Worm (Caenorhabditis elegans) whole organism, L4 larva: ENCODE measurements around the gene K09E4.1.

ENCODE experiments used
- F10B5.3 ChIP-seq: sonication (generic microtip); optimal IDR thresholded peaks from 2 replicates; lab custom pipeline; 2016; ENCODE audit warnings: mild to moderate bottlenecking, missing genetic modification characterization, missing compliant biosample characterization
- F26F4.8 ChIP-seq: fragments of 200-800 bp; sonication (Bioruptor generic); conservative IDR thresholded peaks from 2 replicates; pipeline ENCODE4 v1.3.6; 2022; ENCODE audit warnings: missing genetic modification characterization, missing compliant biosample characterization
- F37D6.2 ChIP-seq: sonication (generic microtip); optimal IDR thresholded peaks from 2 replicates; lab custom pipeline; 2016; ENCODE audit warnings: mild to moderate bottlenecking, missing genetic modification characterization, missing compliant biosample characterization
- F49E8.2 ChIP-seq: sonication (generic microtip); optimal IDR thresholded peaks from 2 replicates; lab custom pipeline; 2016; ENCODE audit warnings: missing compliant biosample characterization, mild to moderate bottlenecking, missing genetic modification characterization, borderline replicate concordance
- T26A8.4 ChIP-seq: fragments of 200-800 bp; sonication (Bioruptor generic); IDR thresholded peaks from 2 replicates; pipeline ENCODE4 v1.3.6; 2022; ENCODE audit warnings: missing genetic modification characterization, missing compliant biosample characterization
- Y75B8A.6 ChIP-seq: fragments of 200-800 bp; sonication (Bioruptor generic); IDR thresholded peaks from 2 replicates; pipeline ENCODE4 v1.3.6; 2022; ENCODE audit warnings: missing genetic modification reagents, missing genetic modification characterization, missing compliant biosample characterization
- ZK337.2 ChIP-seq: fragments of 200-800 bp; sonication (Bioruptor generic); IDR thresholded peaks from 2 replicates; pipeline ENCODE4 v1.3.6; 2022; ENCODE audit warnings: missing genetic modification reagents, missing genetic modification characterization, missing compliant biosample characterization
- ama-1 ChIP-seq: fragments of 150-350 bp; optimal IDR thresholded peaks from 2 replicates; lab custom pipeline; 2014; ENCODE audit warnings: inconsistent platforms, mixed read lengths
- attf-4 ChIP-seq: sonication (generic microtip); optimal IDR thresholded peaks from 3 replicates; lab custom pipeline; 2017; ENCODE audit warnings: missing biosample characterization, missing genetic modification characterization
- ceh-32 ChIP-seq: sonication (generic microtip); optimal IDR thresholded peaks from 2 replicates; lab custom pipeline; 2016; ENCODE audit warnings: mild to moderate bottlenecking, missing genetic modification characterization, missing compliant biosample characterization; ENCODE audit not compliant: poor library complexity
- ceh-44 ChIP-seq: fragments of 200-800 bp; sonication (Bioruptor generic); IDR thresholded peaks from 2 replicates; pipeline ENCODE4 v1.3.6; 2022; ENCODE audit warnings: missing genetic modification reagents, missing genetic modification characterization, missing compliant biosample characterization
- daf-16 ChIP-seq, 3 experiments: sonication (generic microtip); optimal IDR thresholded peaks; 2 replicates each; lab custom pipeline; 2016 to 2017; ENCODE audit warnings: missing genetic modification characterization in 3 of 3, missing genetic modification reagents in 3 of 3, mild to moderate bottlenecking in 2 of 3, missing compliant biosample characterization in 2 of 3, missing biosample characterization in 1 of 3, moderate library complexity in 1 of 3
- daf-19 ChIP-seq: fragments of 200-800 bp; sonication (Bioruptor generic); conservative IDR thresholded peaks from 2 replicates; pipeline ENCODE4 v1.3.6; 2022; ENCODE audit warnings: missing genetic modification characterization, missing compliant biosample characterization
- dmd-8 ChIP-seq: fragments of 200-800 bp; sonication (Bioruptor generic); IDR thresholded peaks from 2 replicates; pipeline ENCODE4 v1.3.6; 2022; ENCODE audit warnings: missing genetic modification characterization, missing compliant biosample characterization
- dpl-1 ChIP-seq: fragments of 150-350 bp; optimal IDR thresholded peaks from 2 replicates; lab custom pipeline; 2014; ENCODE audit warnings: missing biosample characterization, missing genetic modification reagents, missing genetic modification characterization
- dve-1 ChIP-seq: sonication (generic microtip); optimal IDR thresholded peaks from 2 replicates; lab custom pipeline; 2017; ENCODE audit warnings: antibody characterized with exemption, mild to moderate bottlenecking, missing genetic modification characterization, missing compliant biosample characterization; ENCODE audit not compliant: insufficient read depth
- egl-27 ChIP-seq: sonication (generic microtip); optimal IDR thresholded peaks from 3 replicates; lab custom pipeline; 2017; ENCODE audit warnings: missing biosample characterization, missing genetic modification reagents, missing genetic modification characterization
- egl-43 ChIP-seq: fragments of 200-800 bp; sonication (Bioruptor generic); IDR thresholded peaks from 2 replicates; pipeline ENCODE4 v1.3.6; 2022; ENCODE audit warnings: missing genetic modification reagents, missing genetic modification characterization, missing compliant biosample characterization
- fkh-10 ChIP-seq: fragments of 150-350 bp; optimal IDR thresholded peaks from 2 replicates; lab custom pipeline; 2014; ENCODE audit warnings: missing biosample characterization, missing genetic modification reagents, missing genetic modification characterization
- fos-1 ChIP-seq: fragments of 150-350 bp; optimal IDR thresholded peaks from 2 replicates; lab custom pipeline; 2014; ENCODE audit warnings: missing biosample characterization, missing genetic modification characterization
- hif-1 ChIP-seq, 2 experiments: sonication (generic microtip); optimal IDR thresholded peaks; 2 replicates each; lab custom pipeline; 2016 to 2017; ENCODE audit warnings: missing compliant biosample characterization in 2 of 2, missing genetic modification characterization in 2 of 2, missing genetic modification reagents in 2 of 2, missing genotype in 2 of 2, mild to moderate bottlenecking in 1 of 2
- hlh-30 ChIP-seq: sonication (generic microtip); optimal IDR thresholded peaks from 2 replicates; lab custom pipeline; 2017; ENCODE audit warnings: antibody characterized with exemption, mild to moderate bottlenecking, missing genetic modification characterization, missing compliant biosample characterization; ENCODE audit not compliant: insufficient read depth
- hmg-1.1 ChIP-seq: fragments of 200-800 bp; sonication (Bioruptor generic); IDR thresholded peaks from 2 replicates; pipeline ENCODE4 v1.3.6; 2022; ENCODE audit warnings: missing genetic modification reagents, missing genetic modification characterization, missing compliant biosample characterization
- lim-7 ChIP-seq: fragments of 200-800 bp; sonication (Bioruptor generic); IDR thresholded peaks from 2 replicates; pipeline ENCODE4 v1.3.6; 2022; ENCODE audit warnings: missing genetic modification characterization, missing compliant biosample characterization
- lin-1 ChIP-seq: fragments of 200-800 bp; sonication (Bioruptor generic); IDR thresholded peaks from 2 replicates; pipeline ENCODE4 v1.3.6; 2022; ENCODE audit warnings: missing genetic modification reagents, missing genetic modification characterization, missing compliant biosample characterization
- lin-15B ChIP-seq: fragments of 150-350 bp; sonication (generic microtip); optimal IDR thresholded peaks from 3 replicates; lab custom pipeline; 2014; ENCODE audit warnings: missing biosample characterization, missing genetic modification characterization
- lir-3 ChIP-seq: sonication (generic microtip); optimal IDR thresholded peaks from 2 replicates; lab custom pipeline; 2016; ENCODE audit warnings: mild to moderate bottlenecking, missing genetic modification characterization, missing compliant biosample characterization
- madf-5 ChIP-seq, 2 experiments: fragments of 200-800 bp; sonication (Bioruptor generic); IDR thresholded peaks; 2 replicates each; pipeline ENCODE4 v1.3.6; 2022; ENCODE audit warnings: missing compliant biosample characterization in 2 of 2, missing genetic modification characterization in 2 of 2
- madf-9 ChIP-seq: fragments of 200-800 bp; sonication (Bioruptor generic); conservative IDR thresholded peaks from 2 replicates; pipeline ENCODE4 v1.3.6; 2022; ENCODE audit warnings: missing genetic modification reagents, missing genetic modification characterization, missing compliant biosample characterization
- mdl-1 ChIP-seq, 2 experiments: fragments of 150-350 bp in 1 of 2; sonication (generic microtip) in 1 of 2; optimal IDR thresholded peaks; 2 replicates each; lab custom pipeline; 2014 to 2017; ENCODE audit warnings: missing biosample characterization in 2 of 2, missing genetic modification characterization in 2 of 2
- mdt-29 ChIP-seq: fragments of 200-800 bp; sonication (Bioruptor generic); IDR thresholded peaks from 2 replicates; pipeline ENCODE4 v1.3.6; 2022; ENCODE audit warnings: missing genetic modification reagents, missing genetic modification characterization, missing compliant biosample characterization
- mes-2 ChIP-seq: sonication (generic microtip); optimal IDR thresholded peaks from 2 replicates; lab custom pipeline; 2016; ENCODE audit warnings: missing genotype, mild to moderate bottlenecking, missing genetic modification characterization, missing compliant biosample characterization; ENCODE audit not compliant: poor library complexity, severe bottlenecking
- mxl-2 ChIP-seq: fragments of 200-800 bp; sonication (Bioruptor generic); conservative IDR thresholded peaks from 2 replicates; pipeline ENCODE4 v1.3.6; 2022; ENCODE audit warnings: missing genetic modification reagents, missing genetic modification characterization, missing compliant biosample characterization
- nhr-102 ChIP-seq: sonication (generic microtip); optimal IDR thresholded peaks from 2 replicates; lab custom pipeline; 2016; ENCODE audit warnings: mild to moderate bottlenecking, missing genetic modification characterization, moderate library complexity, missing compliant biosample characterization
- nhr-11 ChIP-seq: fragments of 150-350 bp; optimal IDR thresholded peaks from 2 replicates; lab custom pipeline; 2014; ENCODE audit warnings: missing biosample characterization, missing genetic modification characterization
- nhr-111 ChIP-seq: fragments of 200-800 bp; sonication (Bioruptor generic); optimal IDR thresholded peaks from 2 replicates; lab custom pipeline; 2018; ENCODE audit warnings: mild to moderate bottlenecking, missing genetic modification characterization, missing compliant biosample characterization
- nhr-237 ChIP-seq: sonication (generic microtip); optimal IDR thresholded peaks from 2 replicates; lab custom pipeline; 2017; ENCODE audit warnings: missing biosample characterization, missing genetic modification characterization
- nhr-28 ChIP-seq: fragments of 150-350 bp; optimal IDR thresholded peaks from 2 replicates; lab custom pipeline; 2014; ENCODE audit warnings: missing biosample characterization, missing genetic modification characterization
- nhr-42 ChIP-seq: fragments of 200-800 bp; sonication (Bioruptor generic); IDR thresholded peaks from 2 replicates; pipeline ENCODE4 v1.3.6; 2022; ENCODE audit warnings: missing genetic modification characterization, missing compliant biosample characterization
- nhr-76 ChIP-seq: fragments of 150-350 bp; optimal IDR thresholded peaks from 2 replicates; lab custom pipeline; 2014; ENCODE audit warnings: missing biosample characterization, missing genetic modification characterization
- pqm-1 ChIP-seq: sonication (generic microtip); optimal IDR thresholded peaks from 2 replicates; lab custom pipeline; 2017; ENCODE audit warnings: missing biosample characterization, missing genetic modification characterization
- rbr-2 ChIP-seq: sonication (generic microtip); optimal IDR thresholded peaks from 2 replicates; lab custom pipeline; 2016; ENCODE audit warnings: missing genotype, missing genetic modification characterization, missing compliant biosample characterization
- saeg-2 ChIP-seq: fragments of 200-800 bp; sonication (Bioruptor generic); IDR thresholded peaks from 2 replicates; pipeline ENCODE4 v1.3.6; 2022; ENCODE audit warnings: missing genetic modification reagents, missing genetic modification characterization, missing compliant biosample characterization
- unc-62 ChIP-seq, 3 experiments: fragments of 150-350 bp in 1 of 3; sonication (generic microtip); optimal IDR thresholded peaks in 2 of 3; peaks in 1 of 3; 1 replicate in 1 of 3; 2 replicates in 2 of 3; lab custom pipeline; 2014 to 2017; ENCODE audit warnings: missing biosample characterization in 3 of 3, missing genetic modification characterization in 3 of 3, missing genetic modification reagents in 3 of 3, missing genotype in 1 of 3
- vab-7 ChIP-seq: fragments of 200-800 bp; sonication (Bioruptor generic); IDR thresholded peaks from 2 replicates; pipeline ENCODE4 v1.3.6; 2022; ENCODE audit warnings: missing genetic modification reagents, missing genetic modification characterization, missing compliant biosample characterization
- zfp-2 ChIP-seq: sonication (generic microtip); optimal IDR thresholded peaks from 2 replicates; lab custom pipeline; 2016; ENCODE audit warnings: mild to moderate bottlenecking, missing genetic modification characterization, missing compliant biosample characterization
- zfp-3 ChIP-seq: fragments of 200-800 bp; sonication (Bioruptor generic); conservative IDR thresholded peaks from 2 replicates; pipeline ENCODE4 v1.3.6; 2022; ENCODE audit warnings: missing genetic modification reagents, missing genetic modification characterization, missing compliant biosample characterization
- zip-2 ChIP-seq: fragments of 150-350 bp; optimal IDR thresholded peaks from 2 replicates; lab custom pipeline; 2014; ENCODE audit warnings: missing biosample characterization, missing genetic modification characterization
- ztf-11 ChIP-seq: fragments of 150-350 bp; optimal IDR thresholded peaks from 2 replicates; lab custom pipeline; 2014; ENCODE audit warnings: missing biosample characterization, missing genetic modification characterization

K09E4.1 gene

DNA sequence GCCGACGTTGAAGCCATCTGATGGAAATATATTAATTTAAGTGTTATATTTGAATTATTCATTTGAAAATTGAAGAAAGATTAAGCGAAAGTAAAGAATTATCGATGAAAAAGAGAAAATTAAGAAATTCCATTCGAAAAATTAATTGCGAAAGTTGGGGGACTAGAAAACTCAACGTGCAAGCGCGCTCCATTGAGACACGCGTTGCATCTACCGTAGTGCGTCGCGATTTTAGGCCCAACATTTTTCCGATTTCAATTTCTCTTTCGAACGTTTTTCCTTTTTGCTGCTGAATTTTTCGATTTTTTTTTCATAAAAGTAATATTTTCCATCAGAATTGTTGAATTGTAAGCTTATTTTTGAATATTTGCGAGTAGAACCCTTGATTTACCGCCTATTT is 16.7 kb downstream of the K09E4.1 start, which contains the start of gene Y48B6A.1 (continued):
- no peak for TF ChIP-seq lir-3 (tag; lab: Kevin White, UChicago)
- TF ChIP-seq nhr-42 (GFP tag; lab: Robert Waterston, UW) = peak; percentile 95
- TF ChIP-seq saeg-2 (GFP tag; lab: Robert Waterston, UW) = 0 out of 2 replicates have a peak, but pooled peaks have one; percentile 35
- TF ChIP-seq F26F4.8 (GFP tag; lab: Robert Waterston, UW) = no peak
- TF ChIP-seq pqm-1 (tag; lab: Kevin White, UChicago) = peak; percentile 75
- TF ChIP-seq nhr-28 = peak; percentile 93
- 0 out of 2 replicates have a peak, but pooled peaks have one; percentile 64 for TF ChIP-seq egl-43 (GFP tag; lab: Robert Waterston, UW)
- TF ChIP-seq nhr-11 (tag; lab: Kevin White, UChicago) = peak; percentile 92
- TF ChIP-seq nhr-237 (tag; lab: Kevin White, UChicago) = no peak
- TF ChIP-seq rbr-2 (tag; lab: Kevin White, UChicago) = peak; percentile 91
- peak; percentile 81 for TF ChIP-seq nhr-102
- TF ChIP-seq daf-19 (GFP tag; lab: Robert Waterston, UW) = no peak
- no peak for TF ChIP-seq lin-1
- TF ChIP-seq zip-2 (tag; lab: Kevin White, UChicago) = peak; percentile 42
- TF ChIP-seq hmg-1.1 (GFP tag; lab: Robert Waterston, UW) = peak; percentile 82
- TF ChIP-seq mdt-29 = peak; percentile 68
- peak in 1 of 2 experiments; percentile 52 for TF ChIP-seq mdl-1 (tag; optimal IDR thresholded peaks at IDR 0.05; lab: Kevin White, UChicago)
- no peak for TF ChIP-seq nhr-111 (GFP tag; lab: Kevin White, UChicago)
- TF ChIP-seq egl-27 (tag; lab: Kevin White, UChicago) = no peak
- TF ChIP-seq attf-4 = no peak
- peak; percentile 49 for TF ChIP-seq zfp-2 (tag; lab: Kevin White, UChicago)
- peak; percentile 83 for TF ChIP-seq hlh-30 (tag; lab: Kevin White, UChicago)
- TF ChIP-seq F37D6.2 (tag; lab: Kevin White, UChicago) = peak; percentile 70
- TF ChIP-seq unc-62 (GFP tag; optimal IDR thresholded peaks at IDR 0.05 in 1 of 2; lab: Kevin White, UChicago) = no peak
- no peak for TF ChIP-seq unc-62 (tag; optimal IDR thresholded peaks at IDR 0.05; lab: Kevin White, UChicago)
- peak; percentile 86 for TF ChIP-seq fkh-10
- TF ChIP-seq Y75B8A.6 = no peak
- TF ChIP-seq ZK337.2 (GFP tag; lab: Robert Waterston, UW) = peak; percentile 97
- peak in 1 of 2 experiments; percentile 93 for TF ChIP-seq hif-1 (tag; optimal IDR thresholded peaks at IDR 0.05; lab: Kevin White, UChicago)
- peak; percentile 73 for TF ChIP-seq ama-1
- peak; percentile 90 for TF ChIP-seq dpl-1
- no peak for TF ChIP-seq nhr-76 (tag; lab: Kevin White, UChicago)
- TF ChIP-seq dmd-8 (GFP tag; lab: Robert Waterston, UW) = no peak
- peak; percentile 84 for TF ChIP-seq zfp-3 (GFP tag; lab: Robert Waterston, UW)
- peak; percentile 88 for TF ChIP-seq lin-15B
- peak in 1 of 2 experiments; percentile 16 for TF ChIP-seq daf-16 (GFP tag; optimal IDR thresholded peaks at IDR 0.05; lab: Kevin White, UChicago)
- TF ChIP-seq daf-16 (tag; optimal IDR thresholded peaks at IDR 0.05; lab: Kevin White, UChicago) = peak; percentile 74
- TF ChIP-seq lim-7 (GFP tag; lab: Robert Waterston, UW) = 0 out of 2 replicates have a peak, but pooled peaks have one; percentile 52
- TF ChIP-seq dve-1 = peak; percentile 94
- TF ChIP-seq ceh-44 = peak; percentile 89
- TF ChIP-seq vab-7 (GFP tag; lab: Robert Waterston, UW) = peak; percentile 89
- peak; percentile 99 for TF ChIP-seq mes-2 (tag; lab: Kevin White, UChicago)
- TF ChIP-seq fos-1 = no peak
- TF ChIP-seq ztf-11 = no peak
- TF ChIP-seq ceh-32 = no peak
- 0 out of 2 replicates have a peak, but pooled peaks have one; percentile 42 for TF ChIP-seq mxl-2
- TF ChIP-seq T26A8.4 (GFP tag; lab: Robert Waterston, UW) = peak; percentile 79
- TF ChIP-seq F10B5.3 = no peak
- TF ChIP-seq madf-9 (GFP tag; lab: Robert Waterston, UW) = peak; percentile 87
- TF ChIP-seq F49E8.2 = peak; percentile 58
- TF ChIP-seq madf-5 (GFP tag; IDR thresholded peaks at IDR 0.05; lab: Robert Waterston, UW) = peak; percentile 50 to 62; a peak in 1 of 4 replicates
